Fruit fly (Drosophila melanogaster): Measurements from ENCODE around the gene Ugt302E1.
A peak's percentile ranks its signal among the peaks of the same experiment; 100 is the strongest.

Gene Ugt302E1

dm6 chr3R:11196648-11197388 is 42.4 kb downstream of the Ugt302E1 start (continued):
- TF ChIP-seq Hand (GFP tag; optimal IDR thresholded peaks at IDR 0.05) = peak; percentile 97
- TF ChIP-seq CG9932 (GFP tag; IDR thresholded peaks at IDR 0.05) = peak; percentile 98
- TF ChIP-seq fru (optimal IDR thresholded peaks at IDR 0.05) = no peak
- TF ChIP-seq sob (GFP tag; IDR thresholded peaks at IDR 0.05) = peak; percentile 99
- peak; percentile 99 for TF ChIP-seq tgo (GFP tag; IDR thresholded peaks at IDR 0.05)
- peak; percentile 46 for TF ChIP-seq ftz-f1 (GFP tag; optimal IDR thresholded peaks at IDR 0.05)
- TF ChIP-seq CG7745 (tag; optimal IDR thresholded peaks at IDR 0.05) = no peak
- TF ChIP-seq CG16815 (GFP tag; optimal IDR thresholded peaks at IDR 0.05) = peak; percentile 97
- peak; percentile 95 for TF ChIP-seq Dad (GFP tag; optimal IDR thresholded peaks at IDR 0.05)
- TF ChIP-seq pho (GFP tag; optimal IDR thresholded peaks at IDR 0.05) = peak; percentile 96
- TF ChIP-seq dm (GFP tag; optimal IDR thresholded peaks at IDR 0.05) = peak; percentile 82
- peak; percentile 81 for TF ChIP-seq CG3995 (GFP tag; optimal IDR thresholded peaks at IDR 0.05)
- peak; percentile 99 for TF ChIP-seq CG3281 (GFP tag; optimal IDR thresholded peaks at IDR 0.05)
- TF ChIP-seq oc (tag; optimal IDR thresholded peaks at IDR 0.05) = peak; percentile 97
- TF ChIP-seq Trl (optimal IDR thresholded peaks at IDR 0.05) = peak; percentile 71 to 81
- TF ChIP-seq Trl (GFP tag; optimal IDR thresholded peaks at IDR 0.05) = peak; percentile 81
- no peak for TF ChIP-seq Dll (GFP tag; IDR thresholded peaks at IDR 0.05; ENCODE audit: partially characterized antibody)
- peak; percentile 96 for TF ChIP-seq CG6272 (GFP tag; IDR thresholded peaks at IDR 0.05)
- no peak for TF ChIP-seq hbn (GFP tag; IDR thresholded peaks at IDR 0.05; ENCODE audit: partially characterized antibody)
- TF ChIP-seq CG34224 (GFP tag; IDR thresholded peaks at IDR 0.05; ENCODE audit: partially characterized antibody) = no peak
- TF ChIP-seq Vsx1 (GFP tag; optimal IDR thresholded peaks at IDR 0.05) = peak; percentile 96
- TF ChIP-seq insv (GFP tag; optimal IDR thresholded peaks at IDR 0.05) = peak in 1 of 2 experiments; percentile 79
- TF ChIP-seq Max (GFP tag; optimal IDR thresholded peaks at IDR 0.05) = peak; percentile 97
- peak; percentile 97 for TF ChIP-seq danr (GFP tag; IDR thresholded peaks at IDR 0.05)
- peak; percentile 97 for TF ChIP-seq CG11247 (GFP tag; IDR thresholded peaks at IDR 0.05)
- no peak for TF ChIP-seq usp (GFP tag; optimal IDR thresholded peaks at IDR 0.05)
- TF ChIP-seq CG15601 (tag; optimal IDR thresholded peaks at IDR 0.05) = peak; percentile 98
- peak; percentile 97 for TF ChIP-seq CG1602 (GFP tag; optimal IDR thresholded peaks at IDR 0.05)
- peak; percentile 98 for TF ChIP-seq GATAe (GFP tag; conservative IDR thresholded peaks at IDR 0.05)
- TF ChIP-seq Drgx (GFP tag; IDR thresholded peaks at IDR 0.05) = peak; percentile 98
- peak; percentile 81 for TF ChIP-seq CG1647 (GFP tag; optimal IDR thresholded peaks at IDR 0.05)
- peak; percentile 91 for TF ChIP-seq CG16779 (GFP tag; IDR thresholded peaks at IDR 0.05)
- TF ChIP-seq Doc2 (GFP tag; IDR thresholded peaks at IDR 0.05) = peak; percentile 93
- peak; percentile 95 for TF ChIP-seq ssp (GFP tag; IDR thresholded peaks at IDR 0.05)
- TF ChIP-seq lov (optimal IDR thresholded peaks at IDR 0.05) = no peak
- TF ChIP-seq lov (GFP tag; IDR thresholded peaks at IDR 0.05) = peak; percentile 88; the same call in 2 of the 3 replicates
- TF ChIP-seq hb (GFP tag; IDR thresholded peaks at IDR 0.05; ENCODE audit: partially characterized antibody) = no peak
- TF ChIP-seq Aef1 (GFP tag; IDR thresholded peaks at IDR 0.05) = peak; percentile 98
- peak; percentile 61 for TF ChIP-seq CG1603 (tag; optimal IDR thresholded peaks at IDR 0.05)
- TF ChIP-seq CG7556 (GFP tag; optimal IDR thresholded peaks at IDR 0.05) = peak; percentile 100
- peak; percentile 91 for TF ChIP-seq bowl (GFP tag; IDR thresholded peaks at IDR 0.05)
- TF ChIP-seq Sox100B (GFP tag; optimal IDR thresholded peaks at IDR 0.05) = peak; percentile 100
- TF ChIP-seq emc (GFP tag; optimal IDR thresholded peaks at IDR 0.05) = peak; percentile 85
- TF ChIP-seq D (optimal IDR thresholded peaks at IDR 0.05) = no peak
- peak; percentile 99 for TF ChIP-seq D (GFP tag; optimal IDR thresholded peaks at IDR 0.05)
- peak; percentile 97 for TF ChIP-seq Awh (GFP tag; IDR thresholded peaks at IDR 0.05)
- TF ChIP-seq CG12071 (GFP tag; optimal IDR thresholded peaks at IDR 0.05) = peak; percentile 91
- peak; percentile 98 for TF ChIP-seq CG9817 (tag; optimal IDR thresholded peaks at IDR 0.05)
- peak; percentile 69 for TF ChIP-seq TFAM (GFP tag; optimal IDR thresholded peaks at IDR 0.05)
- TF ChIP-seq Dfd (GFP tag; optimal IDR thresholded peaks at IDR 0.05) = peak in 1 of 2 experiments; percentile 95
- TF ChIP-seq ara (GFP tag; IDR thresholded peaks at IDR 0.05) = peak; percentile 96
